Worm (Caenorhabditis elegans) whole organism, L4/young adult: ENCODE measurements around the gene W01G7.4.

Experiments
- W03F9.2 ChIP-seq: fragments of 150-350 bp; optimal IDR thresholded peaks from 2 replicates; lab custom pipeline; 2014; ENCODE audit warnings: missing biosample characterization, missing genetic modification characterization
- dao-5 ChIP-seq: sonication (generic microtip); optimal IDR thresholded peaks from 2 replicates; lab custom pipeline; 2016; ENCODE audit warnings: missing genotype, missing genetic modification characterization, moderate library complexity, missing compliant biosample characterization
- him-1 ChIP-seq: sonication (generic microtip); optimal IDR thresholded peaks from 2 replicates; lab custom pipeline; 2016; ENCODE audit warnings: missing genotype, missing genetic modification reagents, missing genetic modification characterization, missing compliant biosample characterization

- no peak for TF ChIP-seq him-1 (tag; lab: Kevin White, UChicago)
- no peak for TF ChIP-seq W03F9.2
- no peak for TF ChIP-seq dao-5 (tag; lab: Kevin White, UChicago)
Measured at ce11 chrII:14068607-14069006, 8.1 kb downstream of the W01G7.4 start, which contains the start of gene xrn-1.
